Worm (Caenorhabditis elegans): Measurements from ENCODE around the gene cht-3.

The cht-3 gene

ce11 chrIV:6974162-6974938 is 29.1 kb upstream of the cht-3 start:
- no peak for TF ChIP-seq zag-1 (tag; optimal IDR thresholded peaks at IDR 0.05)
- no peak for TF ChIP-seq ama-1 (optimal IDR thresholded peaks at IDR 0.05)
- TF ChIP-seq sma-3 (GFP tag; optimal IDR thresholded peaks at IDR 0.05), result no peak
- no peak for TF ChIP-seq unc-62 (GFP tag; optimal IDR thresholded peaks at IDR 0.05)
- TF ChIP-seq F13H6.1 (tag; optimal IDR thresholded peaks at IDR 0.05), result no peak

ce11 chrIV:6977089-6977558 is 26.3 kb upstream of the cht-3 start, which contains the start of the genes pgl-1 and him-3:
Gene pgl-1 (minus strand): TSS chrIV:6977318.
Gene him-3 (plus strand): TSS chrIV:6977508.
- no peak for TF ChIP-seq F13H6.1 (tag; optimal IDR thresholded peaks at IDR 0.05)
- TF ChIP-seq nhr-77 (tag; optimal IDR thresholded peaks at IDR 0.05), result no peak
- TF ChIP-seq nhr-10 (tag; optimal IDR thresholded peaks at IDR 0.05), result no peak
- TF ChIP-seq fos-1 (tag; optimal IDR thresholded peaks at IDR 0.05), result no peak
- TF ChIP-seq blmp-1 (tag; optimal IDR thresholded peaks at IDR 0.05; ENCODE audit: insufficient read depth), result no peak
- TF ChIP-seq sma-3 (GFP tag; optimal IDR thresholded peaks at IDR 0.05), result no peak
- TF ChIP-seq mab-5 (tag; optimal IDR thresholded peaks at IDR 0.05), result no peak
- TF ChIP-seq mdl-1 (tag; optimal IDR thresholded peaks at IDR 0.05), result no peak
- no peak for TF ChIP-seq nhr-11 (tag; optimal IDR thresholded peaks at IDR 0.05)
- no peak for TF ChIP-seq gmeb-1 (tag; optimal IDR thresholded peaks at IDR 0.05)
- TF ChIP-seq ceh-82 (tag; optimal IDR thresholded peaks at IDR 0.05), result no peak
- TF ChIP-seq nhr-21 (tag; optimal IDR thresholded peaks at IDR 0.05), result no peak
- no peak for TF ChIP-seq ztf-4 (tag; optimal IDR thresholded peaks at IDR 0.05)

DNA sequence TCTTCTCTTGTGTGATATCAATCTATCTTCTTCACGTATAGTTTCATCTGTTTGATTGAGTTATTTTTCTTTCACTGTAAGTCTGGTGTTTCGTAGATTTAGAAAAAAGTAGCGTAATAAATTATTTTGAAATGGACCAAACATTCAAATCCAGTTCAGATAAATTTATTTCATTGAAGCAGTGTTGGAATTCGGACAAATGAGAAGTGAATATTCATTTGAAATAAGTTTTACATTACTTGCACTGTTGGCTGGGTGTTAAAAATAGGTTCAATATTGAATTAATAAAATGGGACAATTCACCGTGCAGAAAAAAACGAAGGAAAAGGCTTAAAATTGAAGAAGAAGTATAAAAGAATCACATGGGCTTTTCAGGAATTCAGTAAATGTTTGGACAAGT is 24.8 kb upstream of the cht-3 start:
- no peak for TF ChIP-seq mdl-1 (tag; optimal IDR thresholded peaks at IDR 0.05)
- TF ChIP-seq dmd-4 (tag; optimal IDR thresholded peaks at IDR 0.05), result no peak
- TF ChIP-seq F13H6.1 (tag; optimal IDR thresholded peaks at IDR 0.05), result no peak
- no peak for TF ChIP-seq lin-11 (tag; optimal IDR thresholded peaks at IDR 0.05)
- no peak for TF ChIP-seq unc-55 (GFP tag; optimal IDR thresholded peaks at IDR 0.05)
- TF ChIP-seq nhr-23 (tag; optimal IDR thresholded peaks at IDR 0.05), result no peak
- no peak for TF ChIP-seq nhr-77 (tag; optimal IDR thresholded peaks at IDR 0.05)
- no peak for TF ChIP-seq ceh-82 (tag; optimal IDR thresholded peaks at IDR 0.05)
- TF ChIP-seq mbf-1 (tag; optimal IDR thresholded peaks at IDR 0.05), result no peak
- TF ChIP-seq elt-1 (tag; optimal IDR thresholded peaks at IDR 0.05), result no peak
- TF ChIP-seq elt-3 (tag; optimal IDR thresholded peaks at IDR 0.05), result no peak
- TF ChIP-seq R02D3.7 (tag; optimal IDR thresholded peaks at IDR 0.05), result no peak
- TF ChIP-seq nhr-25 (tag; optimal IDR thresholded peaks at IDR 0.05), result no peak
- no peak for TF ChIP-seq nhr-21 (tag; optimal IDR thresholded peaks at IDR 0.05)
- TF ChIP-seq nhr-10 (tag; optimal IDR thresholded peaks at IDR 0.05), result no peak
- no peak for TF ChIP-seq lin-39 (tag; optimal IDR thresholded peaks at IDR 0.05)
- TF ChIP-seq snpc-4 (tag; optimal IDR thresholded peaks at IDR 0.05), result no peak
- no peak for TF ChIP-seq aly-2 (tag; optimal IDR thresholded peaks at IDR 0.05)
- TF ChIP-seq fos-1 (tag; optimal IDR thresholded peaks at IDR 0.05), result no peak
- no peak for TF ChIP-seq ztf-11 (tag; optimal IDR thresholded peaks at IDR 0.05)

DNA sequence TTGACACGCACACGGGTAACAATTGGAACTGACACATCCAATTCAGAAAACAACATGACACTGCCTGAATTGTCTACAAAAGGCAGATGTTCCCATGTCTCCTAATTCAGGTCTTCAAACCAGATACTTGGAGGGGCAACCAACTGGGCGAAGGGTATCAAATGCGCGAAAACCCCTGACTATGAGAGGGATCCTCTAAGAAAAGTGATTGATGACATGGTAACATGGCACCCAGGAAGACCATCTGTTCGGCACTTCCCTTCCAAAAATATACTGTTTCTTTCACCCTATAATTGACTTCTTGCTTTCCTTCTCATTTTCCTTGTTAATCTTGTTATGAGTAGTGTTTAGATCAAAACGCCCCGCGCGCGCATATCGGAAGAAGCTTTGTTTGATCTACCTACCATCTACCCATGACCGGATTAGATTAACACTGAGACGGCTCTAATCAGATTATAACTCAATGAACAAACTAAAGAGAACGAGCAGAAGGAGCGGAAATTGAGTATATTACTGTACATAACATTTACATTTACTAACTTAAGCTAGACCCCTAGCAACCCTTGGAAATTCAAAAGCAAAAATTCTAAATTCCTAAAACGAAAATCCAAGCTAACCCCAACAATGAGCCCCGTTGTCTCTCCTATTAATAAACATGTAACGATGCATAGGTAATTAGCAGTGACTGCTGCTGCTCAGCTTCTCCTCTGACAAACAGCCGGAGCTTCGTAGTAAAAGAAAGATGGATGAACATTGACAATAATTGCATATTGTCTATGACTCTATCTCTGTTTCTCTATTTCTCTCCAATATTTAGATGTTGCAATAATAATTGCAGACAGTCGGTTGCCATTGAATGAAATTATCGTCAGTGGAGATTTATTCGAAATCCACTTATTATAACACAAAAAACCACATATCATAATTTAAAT is 18.7 kb upstream of the cht-3 start:
- TF ChIP-seq fos-1 (tag; optimal IDR thresholded peaks at IDR 0.05) (no peak), nhr-11 (tag; optimal IDR thresholded peaks at IDR 0.05) (no peak), sma-9 (GFP tag; optimal IDR thresholded peaks at IDR 0.05) (no peak), sma-9 (tag; optimal IDR thresholded peaks at IDR 0.05) (no peak), dmd-4 (tag; optimal IDR thresholded peaks at IDR 0.05) (no peak), alr-1 (tag; optimal IDR thresholded peaks at IDR 0.05) (no peak), nhr-23 (tag; optimal IDR thresholded peaks at IDR 0.05) (no peak)

DNA sequence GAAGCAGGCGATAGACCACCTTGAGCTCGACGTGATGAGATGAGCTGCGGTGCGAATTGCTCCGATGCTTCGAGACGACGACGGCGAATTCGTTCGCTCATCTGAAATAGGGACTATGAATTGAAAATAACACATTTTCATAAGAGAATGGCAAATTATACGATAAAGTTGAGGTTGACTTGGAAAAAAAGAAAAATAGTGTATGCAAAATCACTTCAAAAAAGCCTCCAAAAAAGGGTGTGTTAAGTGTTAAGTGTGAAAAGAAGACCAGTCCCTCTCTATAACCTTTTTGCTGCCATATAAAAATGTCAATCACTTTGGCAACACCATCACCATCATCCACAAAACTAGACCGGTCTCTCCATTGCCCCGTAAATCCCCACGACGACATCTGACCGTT is 16.6 kb upstream of the cht-3 start, which contains the start of gene prkl-1:
prkl-1 (minus strand) TSS at position 101 of the 400 bp plus-strand sequence.
- TF ChIP-seq peb-1 (tag; optimal IDR thresholded peaks at IDR 0.05) (no peak), ceh-16 (tag; optimal IDR thresholded peaks at IDR 0.05) (no peak), nhr-129 (tag; optimal IDR thresholded peaks at IDR 0.05) (no peak), C34F6.9 (tag; optimal IDR thresholded peaks at IDR 0.05) (no peak), nhr-21 (tag; optimal IDR thresholded peaks at IDR 0.05) (no peak), alr-1 (tag; optimal IDR thresholded peaks at IDR 0.05) (no peak), unc-39 (tag; optimal IDR thresholded peaks at IDR 0.05) (no peak), Y55F3AM.14 (GFP tag; optimal IDR thresholded peaks at IDR 0.05) (no peak), nhr-10 (tag; optimal IDR thresholded peaks at IDR 0.05) (no peak), skn-1 (tag; optimal IDR thresholded peaks at IDR 0.05) (no peak), blmp-1 (tag; optimal IDR thresholded peaks at IDR 0.05; ENCODE audit: insufficient read depth) (no peak), lin-13 (GFP tag; optimal IDR thresholded peaks at IDR 0.05) (no peak), fos-1 (tag; optimal IDR thresholded peaks at IDR 0.05) (no peak), unc-55 (GFP tag; optimal IDR thresholded peaks at IDR 0.05) (no peak), lin-11 (tag; optimal IDR thresholded peaks at IDR 0.05) (no peak), unc-62 (GFP tag; optimal IDR thresholded peaks at IDR 0.05) (no peak), nhr-23 (tag; optimal IDR thresholded peaks at IDR 0.05) (no peak)
